Fruit fly (Drosophila melanogaster) whole organism, adult: ENCODE data around the gene ppk20.

Source experiments
- CG12768 ChIP-seq: fragments of 200-800 bp; sonication (Bioruptor generic); optimal IDR thresholded peaks from 2 replicates; lab custom pipeline; 2017; ENCODE audit warnings: missing biosample characterization, missing genetic modification characterization, mild to moderate bottlenecking, moderate library complexity, missing genetic modification reagents
- CG14711 ChIP-seq: fragments of 200-800 bp; sonication (Bioruptor generic); optimal IDR thresholded peaks from 2 replicates; lab custom pipeline; 2018; ENCODE audit warnings: missing biosample characterization, mild to moderate bottlenecking, missing genetic modification characterization, moderate library complexity
- CG1620 ChIP-seq: fragments of 200-800 bp; sonication (Bioruptor generic); optimal IDR thresholded peaks from 2 replicates; lab custom pipeline; 2016; ENCODE audit warnings: missing biosample characterization, missing genetic modification characterization
- CG33017 ChIP-seq: fragments of 200-800 bp; sonication (Bioruptor generic); optimal IDR thresholded peaks from 2 replicates; lab custom pipeline; 2018; ENCODE audit warnings: missing biosample characterization, mild to moderate bottlenecking, missing genetic modification characterization, moderate library complexity
- CG7101 ChIP-seq: fragments of 200-800 bp; sonication (Bioruptor generic); optimal IDR thresholded peaks from 2 replicates; lab custom pipeline; 2018; ENCODE audit warnings: missing biosample characterization, mild to moderate bottlenecking, missing genetic modification characterization, moderate library complexity
- Crg-1 ChIP-seq: fragments of 200-800 bp; sonication (Bioruptor generic); optimal IDR thresholded peaks from 2 replicates; lab custom pipeline; 2016; ENCODE audit warnings: missing biosample characterization, missing genetic modification characterization
- bab1 ChIP-seq: fragments of 200-800 bp; sonication (Bioruptor generic); optimal IDR thresholded peaks from 3 replicates; lab custom pipeline; 2019; ENCODE audit warnings: missing biosample characterization, mild to moderate bottlenecking, missing genetic modification characterization, moderate library complexity
- cic ChIP-seq: fragments of 200-800 bp; sonication (Bioruptor generic); optimal IDR thresholded peaks from 2 replicates; lab custom pipeline; 2017; ENCODE audit warnings: missing biosample characterization, mild to moderate bottlenecking, missing genetic modification characterization, moderate library complexity
- cnc ChIP-seq, 2 experiments: fragments of >200 bp; optimal IDR thresholded peaks; 2 replicates each; lab custom pipeline; 2017
- kay ChIP-seq: fragments of 200-800 bp; sonication (Bioruptor generic); peaks from one replicate; lab custom pipeline; 2016; ENCODE audit warnings: missing biosample characterization, missing genetic modification characterization, borderline replicate concordance
- ovo ChIP-seq: fragments of 200-800 bp; sonication (Bioruptor generic); optimal IDR thresholded peaks from 2 replicates; lab custom pipeline; 2016; ENCODE audit warnings: missing biosample characterization, missing genetic modification characterization
- pad ChIP-seq: fragments of 200-800 bp; sonication (Bioruptor generic); optimal IDR thresholded peaks from 3 replicates; lab custom pipeline; 2017; ENCODE audit warnings: missing biosample characterization, missing genetic modification characterization, mild to moderate bottlenecking, moderate library complexity, missing genetic modification reagents
- tj ChIP-seq: fragments of 200-800 bp; sonication (Bioruptor generic); optimal IDR thresholded peaks from 3 replicates; lab custom pipeline; 2017; ENCODE audit warnings: missing biosample characterization, mild to moderate bottlenecking, missing genetic modification characterization, moderate library complexity
- toe ChIP-seq: fragments of 200-800 bp; sonication (Bioruptor generic); optimal IDR thresholded peaks from 2 replicates; lab custom pipeline; 2016; ENCODE audit warnings: missing biosample characterization, missing genetic modification characterization

dm6 chr3R:29686698-29687097 lies 18.0 kb upstream of the ppk20 start:
- TF ChIP-seq bab1 (no peak), tj (GFP tag; lab: Kevin White, UChicago) (no peak), Crg-1 (GFP tag; lab: Kevin White, UChicago) (no peak), cnc (optimal IDR thresholded peaks at IDR 0.05; lab: Kevin White, UChicago) (no peak), pad (GFP tag; lab: Kevin White, UChicago) (no peak), CG14711 (tag; lab: Kevin White, UChicago) (no peak), ovo (GFP tag; lab: Kevin White, UChicago) (no peak), CG12768 (GFP tag; lab: Kevin White, UChicago) (no peak), cic (no peak), kay (no peak), CG7101 (tag; lab: Kevin White, UChicago) (no peak), toe (GFP tag; lab: Kevin White, UChicago) (no peak), CG33017 (tag; lab: Kevin White, UChicago) (no peak), CG1620 (no peak)
